Worm (Caenorhabditis elegans): Measurements from ENCODE around the gene Y32G9A.12.

- TF ChIP-seq lin-11 (tag; optimal IDR thresholded peaks at IDR 0.05) (no peak), madf-2 (tag; optimal IDR thresholded peaks at IDR 0.05) (no peak), odd-2 (tag; optimal IDR thresholded peaks at IDR 0.05) (no peak), Y22D7AL.16 (tag; optimal IDR thresholded peaks at IDR 0.05) (no peak), dmd-4 (tag; optimal IDR thresholded peaks at IDR 0.05; ENCODE audit: borderline replicate concordance) (no peak), tbx-2 (tag; optimal IDR thresholded peaks at IDR 0.05) (no peak), unc-3 (GFP tag; conservative IDR thresholded peaks at IDR 0.05) (no peak), unc-3 (tag; optimal IDR thresholded peaks at IDR 0.05) (no peak), nhr-11 (tag; optimal IDR thresholded peaks at IDR 0.05) (no peak), ceh-24 (tag; optimal IDR thresholded peaks at IDR 0.05) (no peak), zip-5 (tag; optimal IDR thresholded peaks at IDR 0.05) (no peak), fkh-10 (GFP tag; optimal IDR thresholded peaks at IDR 0.05) (no peak), unc-55 (GFP tag; optimal IDR thresholded peaks at IDR 0.05) (no peak), elt-2 (tag; optimal IDR thresholded peaks at IDR 0.05) (no peak), ceh-48 (tag; optimal IDR thresholded peaks at IDR 0.05) (no peak)
Measured at ce11 chrV:1878030-1878429, 42.0 kb downstream of the Y32G9A.12 start.
